Worm (Caenorhabditis elegans) whole organism, L2 larva: ENCODE measurements around the gene B0554.7.

Source experiments
- C34F6.9 ChIP-seq: fragments of 150-350 bp; optimal IDR thresholded peaks from 2 replicates; lab custom pipeline; 2014; ENCODE audit warnings: missing biosample characterization, missing genetic modification characterization
- F13H6.1 ChIP-seq: sonication (generic microtip); optimal IDR thresholded peaks from 2 replicates; lab custom pipeline; 2016; ENCODE audit warnings: missing genetic modification characterization, missing compliant biosample characterization
- R02D3.7 ChIP-seq: fragments of 150-350 bp; optimal IDR thresholded peaks from 2 replicates; lab custom pipeline; 2014; ENCODE audit warnings: missing biosample characterization, missing genetic modification characterization
- ZK546.5 ChIP-seq: sonication (generic microtip); optimal IDR thresholded peaks from 2 replicates; lab custom pipeline; 2017; ENCODE audit warnings: missing biosample characterization, missing genetic modification characterization
- alr-1 ChIP-seq: fragments of 150-350 bp; optimal IDR thresholded peaks from 2 replicates; lab custom pipeline; 2014; ENCODE audit warnings: missing biosample characterization, missing genetic modification characterization
- aly-2 ChIP-seq: fragments of 150-350 bp; optimal IDR thresholded peaks from 2 replicates; lab custom pipeline; 2014; ENCODE audit warnings: missing biosample characterization, missing genetic modification characterization
- blmp-1 ChIP-seq: sonication (generic microtip); optimal IDR thresholded peaks from 2 replicates; lab custom pipeline; 2017; ENCODE audit warnings: missing genetic modification characterization, mild to moderate bottlenecking, missing compliant biosample characterization, antibody characterized with exemption, moderate library complexity; ENCODE audit not compliant: insufficient read depth
- ceh-16 ChIP-seq: fragments of 150-350 bp; optimal IDR thresholded peaks from 2 replicates; lab custom pipeline; 2014; ENCODE audit warnings: missing biosample characterization, missing genetic modification characterization
- ceh-82 ChIP-seq: fragments of 150-350 bp; optimal IDR thresholded peaks from 2 replicates; lab custom pipeline; 2014; ENCODE audit warnings: missing biosample characterization, missing genetic modification characterization
- crh-2 ChIP-seq: sonication (generic microtip); optimal IDR thresholded peaks from 2 replicates; lab custom pipeline; 2017; ENCODE audit warnings: missing biosample characterization, missing genetic modification characterization
- dmd-4 ChIP-seq: sonication (generic microtip); optimal IDR thresholded peaks from 2 replicates; lab custom pipeline; 2017; ENCODE audit warnings: missing biosample characterization, missing genetic modification characterization
- egl-27 ChIP-seq: sonication (generic microtip); optimal IDR thresholded peaks from 3 replicates; lab custom pipeline; 2017; ENCODE audit warnings: missing biosample characterization, missing genetic modification reagents, missing genetic modification characterization
- elt-1 ChIP-seq: fragments of 150-350 bp; optimal IDR thresholded peaks from 2 replicates; lab custom pipeline; 2014; ENCODE audit warnings: missing biosample characterization, missing genetic modification characterization
- elt-3 ChIP-seq: sonication (generic microtip); optimal IDR thresholded peaks from 2 replicates; lab custom pipeline; 2017; ENCODE audit warnings: missing biosample characterization, missing genetic modification characterization
- fos-1 ChIP-seq: fragments of 150-350 bp; optimal IDR thresholded peaks from 2 replicates; lab custom pipeline; 2014; ENCODE audit warnings: missing biosample characterization, missing genetic modification characterization
- gmeb-1 ChIP-seq: fragments of 150-350 bp; optimal IDR thresholded peaks from 2 replicates; lab custom pipeline; 2014; ENCODE audit warnings: missing biosample characterization, missing genetic modification characterization
- lin-11 ChIP-seq: fragments of 150-350 bp; sonication (generic microtip); optimal IDR thresholded peaks from 2 replicates; lab custom pipeline; 2014; ENCODE audit warnings: missing biosample characterization, missing genetic modification characterization, inconsistent platforms, mixed read lengths
- lin-13 ChIP-seq: fragments of 150-350 bp; optimal IDR thresholded peaks from 2 replicates; lab custom pipeline; 2014; ENCODE audit warnings: missing biosample characterization, missing genetic modification reagents, missing genetic modification characterization
- mab-5 ChIP-seq: fragments of 150-350 bp; optimal IDR thresholded peaks from 2 replicates; lab custom pipeline; 2014; ENCODE audit warnings: missing biosample characterization, missing genetic modification characterization
- mbf-1 ChIP-seq: sonication (generic microtip); optimal IDR thresholded peaks from 2 replicates; lab custom pipeline; 2017; ENCODE audit warnings: missing biosample characterization, missing genetic modification characterization
- mdl-1 ChIP-seq, 2 experiments: fragments of 150-350 bp in 1 of 2; sonication (generic microtip) in 1 of 2; optimal IDR thresholded peaks; 2 replicates each; lab custom pipeline; 2017; ENCODE audit warnings: missing biosample characterization in 2 of 2, missing genetic modification characterization in 2 of 2
- nhr-11 ChIP-seq: fragments of 150-350 bp; optimal IDR thresholded peaks from 2 replicates; lab custom pipeline; 2014; ENCODE audit warnings: missing biosample characterization, missing genetic modification characterization
- nhr-21 ChIP-seq: fragments of 150-350 bp; optimal IDR thresholded peaks from 2 replicates; lab custom pipeline; 2014; ENCODE audit warnings: missing biosample characterization, missing genetic modification characterization
- nhr-23 ChIP-seq: fragments of 150-350 bp; optimal IDR thresholded peaks from 2 replicates; lab custom pipeline; 2014; ENCODE audit warnings: missing biosample characterization, missing genetic modification reagents, missing genetic modification characterization
- nhr-237 ChIP-seq: fragments of 150-350 bp; optimal IDR thresholded peaks from 2 replicates; lab custom pipeline; 2014; ENCODE audit warnings: missing biosample characterization, missing genetic modification characterization
- nhr-25 ChIP-seq: fragments of 150-350 bp; sonication (generic microtip); optimal IDR thresholded peaks from 3 replicates; lab custom pipeline; 2014; ENCODE audit warnings: missing biosample characterization, missing genetic modification characterization
- nhr-6 ChIP-seq: fragments of 150-350 bp; optimal IDR thresholded peaks from 2 replicates; lab custom pipeline; 2014; ENCODE audit warnings: missing biosample characterization, missing genetic modification characterization
- nhr-77 ChIP-seq: fragments of 150-350 bp; optimal IDR thresholded peaks from 2 replicates; lab custom pipeline; 2014; ENCODE audit warnings: missing biosample characterization, missing genetic modification characterization
- sem-4 ChIP-seq: fragments of 150-350 bp; optimal IDR thresholded peaks from 2 replicates; lab custom pipeline; 2014; ENCODE audit warnings: missing biosample characterization, missing genetic modification reagents, missing genetic modification characterization
- skn-1 ChIP-seq: sonication (generic microtip); optimal IDR thresholded peaks from 2 replicates; lab custom pipeline; 2017; ENCODE audit warnings: missing biosample characterization, missing genetic modification characterization
- sma-9 ChIP-seq, 2 experiments: fragments of 150-350 bp in 1 of 2; sonication (generic microtip) in 1 of 2; optimal IDR thresholded peaks; 2 replicates each; lab custom pipeline; 2014 to 2016; ENCODE audit warnings: missing genetic modification characterization in 2 of 2, mild to moderate bottlenecking in 1 of 2, missing biosample characterization in 1 of 2, missing compliant biosample characterization in 1 of 2, missing genetic modification reagents in 1 of 2, moderate library complexity in 1 of 2
- unc-62 ChIP-seq: fragments of 150-350 bp; optimal IDR thresholded peaks from 2 replicates; lab custom pipeline; 2014; ENCODE audit warnings: missing biosample characterization, missing genetic modification reagents, missing genetic modification characterization
- zag-1 ChIP-seq: fragments of 150-350 bp; optimal IDR thresholded peaks from 2 replicates; lab custom pipeline; 2014; ENCODE audit warnings: missing biosample characterization, missing genetic modification characterization
- ztf-11 ChIP-seq: sonication (generic microtip); optimal IDR thresholded peaks from 2 replicates; lab custom pipeline; 2017; ENCODE audit warnings: missing biosample characterization, missing genetic modification characterization
- ztf-4 ChIP-seq: fragments of 150-350 bp; optimal IDR thresholded peaks from 2 replicates; lab custom pipeline; 2014; ENCODE audit warnings: missing biosample characterization, missing genetic modification characterization

The B0554.7 gene

ce11 chrV:449685-450084 is 8.9 kb upstream of the B0554.7 start, which contains the start of gene M02H5.8:
TSS of gene M02H5.8 (plus strand) at chrV:449981.
- TF ChIP-seq C34F6.9 (tag; lab: Kevin White, UChicago): no peak
- peak; percentile 95 for TF ChIP-seq fos-1

- TF ChIP-seq ztf-11 (no peak), nhr-25 (tag; lab: Kevin White, UChicago) (no peak), egl-27 (tag; lab: Kevin White, UChicago) (no peak), nhr-77 (tag; lab: Kevin White, UChicago) (no peak), mbf-1 (no peak), nhr-21 (tag; lab: Kevin White, UChicago) (no peak), mdl-1 (tag; optimal IDR thresholded peaks at IDR 0.05; lab: Kevin White, UChicago) (no peak), lin-11 (no peak), ceh-82 (tag; lab: Kevin White, UChicago) (no peak), sma-9 (GFP tag; optimal IDR thresholded peaks at IDR 0.05; lab: Kevin White, UChicago) (no peak), sma-9 (tag; optimal IDR thresholded peaks at IDR 0.05; lab: Kevin White, UChicago) (no peak), nhr-23 (tag; lab: Kevin White, UChicago) (no peak), ztf-4 (no peak), nhr-237 (no peak), elt-3 (tag; lab: Kevin White, UChicago) (no peak), nhr-11 (tag; lab: Kevin White, UChicago) (no peak), ZK546.5 (tag; lab: Kevin White, UChicago) (no peak), aly-2 (tag; lab: Kevin White, UChicago) (no peak), blmp-1 (no peak)
These were observed 8.3 kb upstream of the B0554.7 start, which contains the start of gene srh-35 for ce11 chrV:449130-449529. TSS of gene srh-35 (minus strand) at chrV:449230.

DNA sequence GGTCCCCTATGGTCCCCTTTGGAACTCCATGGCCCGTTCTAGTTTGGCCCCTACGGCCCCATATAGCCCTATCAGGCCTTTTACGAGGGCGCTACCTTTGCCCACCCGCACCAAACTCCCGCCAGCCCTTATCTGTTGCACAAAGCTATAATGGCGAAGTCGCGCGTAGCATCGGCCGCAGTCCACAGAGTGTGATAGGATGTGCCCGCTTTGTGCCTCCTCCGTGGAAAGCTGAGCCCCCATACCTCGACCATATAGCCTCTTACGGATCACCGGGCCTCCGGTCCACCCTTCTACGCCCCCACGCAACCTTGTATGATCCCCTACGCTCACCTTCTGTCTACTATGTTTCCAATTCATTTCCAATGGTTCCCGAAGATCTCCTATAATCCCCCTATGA is 6.2 kb upstream of the B0554.7 start:
- no peak for TF ChIP-seq ztf-11
- no peak for TF ChIP-seq alr-1
- no peak for TF ChIP-seq gmeb-1 (tag; lab: Kevin White, UChicago)

DNA sequence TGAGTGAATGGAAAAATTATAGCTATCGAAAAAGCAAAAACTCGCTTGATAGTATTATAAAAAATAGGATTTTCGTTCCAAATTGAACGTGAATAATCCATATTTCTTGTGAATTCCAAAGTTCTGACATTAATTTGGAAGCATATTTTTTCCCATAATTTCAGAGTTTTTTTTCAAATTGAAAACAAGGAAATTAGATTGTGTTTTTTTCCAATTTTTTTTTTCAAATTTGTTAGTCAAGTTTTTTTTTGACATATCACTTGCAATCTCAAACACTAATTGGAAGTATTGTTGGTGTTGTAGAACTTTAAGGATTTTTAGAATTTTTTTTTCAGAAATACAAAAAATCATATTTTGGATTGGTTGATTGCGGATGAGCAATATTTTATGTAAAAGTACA is 5.8 kb upstream of the B0554.7 start, which contains the start of gene srh-34:
TSS of gene srh-34 (minus strand) at position 101 of the 400 bp plus-strand sequence.
- no peak for TF ChIP-seq sma-9 (GFP tag; optimal IDR thresholded peaks at IDR 0.05; lab: Kevin White, UChicago)
- no peak for TF ChIP-seq sma-9 (tag; optimal IDR thresholded peaks at IDR 0.05; lab: Kevin White, UChicago)
- no peak for TF ChIP-seq nhr-77 (tag; lab: Kevin White, UChicago)
- no peak for TF ChIP-seq R02D3.7 (tag; lab: Kevin White, UChicago)
- no peak for TF ChIP-seq ztf-11
- TF ChIP-seq ceh-16 (tag; lab: Kevin White, UChicago): no peak
- TF ChIP-seq zag-1 (tag; lab: Kevin White, UChicago): no peak
- TF ChIP-seq blmp-1: no peak
- no peak for TF ChIP-seq F13H6.1 (tag; lab: Kevin White, UChicago)
- no peak for TF ChIP-seq gmeb-1 (tag; lab: Kevin White, UChicago)
- no peak for TF ChIP-seq unc-62
- no peak for TF ChIP-seq C34F6.9 (tag; lab: Kevin White, UChicago)
- TF ChIP-seq crh-2 (tag; lab: Kevin White, UChicago): no peak
- no peak for TF ChIP-seq egl-27 (tag; lab: Kevin White, UChicago)

- no peak for TF ChIP-seq blmp-1
- no peak for TF ChIP-seq nhr-237
- no peak for TF ChIP-seq nhr-77 (tag; lab: Kevin White, UChicago)
- TF ChIP-seq C34F6.9 (tag; lab: Kevin White, UChicago): no peak
- TF ChIP-seq fos-1: no peak
- TF ChIP-seq lin-11: no peak
- TF ChIP-seq F13H6.1 (tag; lab: Kevin White, UChicago): no peak
- TF ChIP-seq, all 48 proteins: peak for 0
These were observed 2.4 kb upstream of the B0554.7 start, which contains the start of gene srh-33 for ce11 chrV:443193-443592. TSS of gene srh-33 (minus strand) at chrV:443293.

DNA sequence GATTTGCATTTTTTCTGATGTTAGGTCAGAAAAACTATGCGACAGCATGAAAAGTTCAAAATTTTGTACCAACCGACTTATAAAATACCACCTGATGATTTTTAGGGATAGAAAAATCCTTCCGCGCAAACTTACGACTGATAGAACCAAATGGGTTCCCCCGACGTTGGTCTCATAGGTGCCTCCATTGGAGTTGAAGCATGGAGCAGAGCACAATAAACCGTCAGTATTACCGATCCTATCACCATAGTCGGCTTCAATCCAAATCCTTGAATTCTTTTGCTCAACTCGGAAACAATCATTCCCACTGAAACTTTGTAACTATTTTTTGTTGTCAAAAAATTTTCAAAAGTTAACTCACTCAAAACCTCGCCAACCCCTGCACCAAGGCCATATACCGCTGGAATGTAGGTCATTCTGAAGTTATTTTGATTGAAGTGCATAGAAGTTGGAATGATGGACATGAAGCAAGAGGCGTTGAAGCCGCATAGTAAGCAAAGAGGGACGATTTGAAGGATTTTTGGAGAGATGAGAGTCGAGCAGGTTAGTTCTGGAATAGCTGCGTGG is 1.6 kb downstream of the B0554.7 start:
- TF ChIP-seq fos-1 (no peak), skn-1 (tag; lab: Kevin White, UChicago) (no peak), sem-4 (tag; lab: Kevin White, UChicago) (no peak), lin-13 (no peak), ceh-82 (tag; lab: Kevin White, UChicago) (no peak), dmd-4 (tag; lab: Kevin White, UChicago) (no peak), nhr-6 (tag; lab: Kevin White, UChicago) (no peak), alr-1 (no peak), elt-1 (no peak), mdl-1 (tag; optimal IDR thresholded peaks at IDR 0.05; lab: Kevin White, UChicago) (no peak), mab-5 (tag; lab: Kevin White, UChicago) (no peak), nhr-23 (tag; lab: Kevin White, UChicago) (no peak), ztf-4 (no peak), nhr-25 (tag; lab: Kevin White, UChicago) (no peak)
